Fruit fly (Drosophila melanogaster) whole organism, embryonic: ENCODE measurements around the gene Aasdh.

ENCODE experiments used
- Abd-B ChIP-seq: fragments of 200-800 bp; sonication (Bioruptor generic); optimal IDR thresholded peaks from 2 replicates; lab custom pipeline; 2018; ENCODE audit warnings: missing biosample characterization, mild to moderate bottlenecking, missing genetic modification characterization, moderate library complexity
- CG10366 ChIP-seq: fragments of 200-800 bp; sonication (Bioruptor generic); IDR thresholded peaks from 2 replicates; pipeline ENCODE4 v1.3.6; 2022; ENCODE audit warnings: missing biosample characterization, missing genetic modification characterization
- CG11696 ChIP-seq: fragments of 200-800 bp; sonication (Bioruptor generic); IDR thresholded peaks from 2 replicates; pipeline ENCODE4 v1.3.6; 2022; ENCODE audit warnings: missing biosample characterization, missing genetic modification characterization
- CG12155 ChIP-seq: fragments of 200-800 bp; sonication (Bioruptor generic); optimal IDR thresholded peaks from 3 replicates; lab custom pipeline; 2016; ENCODE audit warnings: missing biosample characterization, missing genetic modification characterization
- CG12219 ChIP-seq: fragments of 200-800 bp; sonication (Bioruptor generic); optimal IDR thresholded peaks from 3 replicates; lab custom pipeline; 2018; ENCODE audit warnings: missing biosample characterization, mild to moderate bottlenecking, missing genetic modification characterization
- CG12942 ChIP-seq: fragments of 200-800 bp; sonication (Bioruptor generic); optimal IDR thresholded peaks from 3 replicates; lab custom pipeline; 2016; ENCODE audit warnings: missing biosample characterization, missing genetic modification characterization
- CG15696 ChIP-seq: fragments of 200-800 bp; sonication (Bioruptor generic); optimal IDR thresholded peaks from 2 replicates; lab custom pipeline; 2019; ENCODE audit warnings: missing biosample characterization, mild to moderate bottlenecking, missing genetic modification characterization, moderate library complexity
- CG17328 ChIP-seq: fragments of 200-800 bp; sonication (Bioruptor generic); IDR thresholded peaks from 2 replicates; pipeline ENCODE4 v1.3.6; 2022; ENCODE audit warnings: missing biosample characterization, missing genetic modification characterization
- CG18011 ChIP-seq: fragments of 200-800 bp; sonication (Bioruptor generic); optimal IDR thresholded peaks from 2 replicates; lab custom pipeline; 2017; ENCODE audit warnings: missing biosample characterization, missing genetic modification characterization, mild to moderate bottlenecking, moderate library complexity, missing genotype
- CG2129 ChIP-seq: fragments of 200-800 bp; sonication (Bioruptor generic); IDR thresholded peaks from 2 replicates; pipeline ENCODE4 v1.3.6; 2022; ENCODE audit warnings: missing biosample characterization, missing genetic modification characterization; ENCODE audit not compliant: partially characterized antibody
- CG2875 ChIP-seq: fragments of 200-800 bp; sonication (Bioruptor generic); optimal IDR thresholded peaks from 2 replicates; lab custom pipeline; 2017; ENCODE audit warnings: missing biosample characterization, mild to moderate bottlenecking, missing genetic modification characterization, missing genetic modification reagents
- CG3847 ChIP-seq: fragments of 200-800 bp; sonication (Bioruptor generic); IDR thresholded peaks from 2 replicates; pipeline ENCODE4 v1.3.6; 2022; ENCODE audit warnings: missing biosample characterization, missing genetic modification characterization
- CG4404 ChIP-seq: fragments of 200-800 bp; sonication (Bioruptor generic); IDR thresholded peaks from 2 replicates; pipeline ENCODE4 v1.3.6; 2022; ENCODE audit warnings: missing biosample characterization, missing genetic modification characterization
- CG5180 ChIP-seq: fragments of 200-800 bp; sonication (Bioruptor generic); optimal IDR thresholded peaks from 3 replicates; lab custom pipeline; 2017; ENCODE audit warnings: missing biosample characterization, missing genetic modification characterization, mild to moderate bottlenecking, moderate library complexity, missing genetic modification reagents
- CG6683 ChIP-seq: fragments of 200-800 bp; sonication (Bioruptor generic); optimal IDR thresholded peaks from 2 replicates; lab custom pipeline; 2017; ENCODE audit warnings: missing biosample characterization, mild to moderate bottlenecking, missing genetic modification characterization, missing genetic modification reagents
- CG6765 ChIP-seq: fragments of 200-800 bp; sonication (Bioruptor generic); optimal IDR thresholded peaks from 3 replicates; lab custom pipeline; 2017; ENCODE audit warnings: missing biosample characterization, mild to moderate bottlenecking, missing genetic modification characterization
- CG7556 ChIP-seq: fragments of 200-800 bp; sonication (Bioruptor generic); optimal IDR thresholded peaks from 2 replicates; lab custom pipeline; 2017; ENCODE audit warnings: missing biosample characterization, mild to moderate bottlenecking, missing genetic modification characterization
- CG7963 ChIP-seq: fragments of 200-800 bp; sonication (Bioruptor generic); IDR thresholded peaks from 3 replicates; pipeline ENCODE4 v1.3.6; 2022; ENCODE audit warnings: missing biosample characterization, missing genetic modification characterization; ENCODE audit not compliant: partially characterized antibody
- CG9609 ChIP-seq: fragments of 200-800 bp; sonication (Bioruptor generic); optimal IDR thresholded peaks from 3 replicates; lab custom pipeline; 2016; ENCODE audit warnings: missing biosample characterization, missing genetic modification characterization
- CG9876 ChIP-seq: fragments of 200-800 bp; sonication (Bioruptor generic); optimal IDR thresholded peaks from 2 replicates; lab custom pipeline; 2016; ENCODE audit warnings: missing biosample characterization, missing genetic modification characterization
- ERR ChIP-seq: fragments of 200-800 bp; sonication (Bioruptor generic); optimal IDR thresholded peaks from 2 replicates; lab custom pipeline; 2016; ENCODE audit warnings: missing biosample characterization, missing genetic modification characterization
- HHEX ChIP-seq: fragments of 200-800 bp; sonication (Bioruptor generic); optimal IDR thresholded peaks from 3 replicates; lab custom pipeline; 2017; ENCODE audit warnings: missing biosample characterization, mild to moderate bottlenecking, missing genetic modification characterization, missing genetic modification reagents
- HLH4C ChIP-seq: fragments of 200-800 bp; sonication (Bioruptor generic); IDR thresholded peaks from 3 replicates; pipeline ENCODE4 v1.3.6; 2022; ENCODE audit warnings: missing biosample characterization, missing genetic modification characterization; ENCODE audit not compliant: partially characterized antibody
- Hand ChIP-seq: fragments of 200-800 bp; sonication (Bioruptor generic); optimal IDR thresholded peaks from 2 replicates; lab custom pipeline; 2017; ENCODE audit warnings: mild to moderate bottlenecking, missing biosample characterization, missing genetic modification reagents, missing genetic modification characterization
- Hr51 ChIP-seq, 2 experiments: fragments of 200-800 bp; sonication (Bioruptor generic); optimal IDR thresholded peaks; 2 replicates in 1 of 2; 3 replicates in 1 of 2; lab custom pipeline; 2016 to 2018; ENCODE audit warnings: missing biosample characterization in 2 of 2, missing genetic modification characterization in 2 of 2, mild to moderate bottlenecking in 1 of 2, moderate library complexity in 1 of 2
- Lhr ChIP-seq: fragments of 200-800 bp; sonication (Bioruptor generic); optimal IDR thresholded peaks from 3 replicates; lab custom pipeline; 2017; ENCODE audit warnings: mild to moderate bottlenecking, missing biosample characterization, missing genetic modification reagents, missing genetic modification characterization
- Meics ChIP-seq: fragments of 200-800 bp; sonication (Bioruptor generic); optimal IDR thresholded peaks from 2 replicates; lab custom pipeline; 2017; ENCODE audit warnings: missing biosample characterization, mild to moderate bottlenecking, missing genetic modification characterization
- NFAT ChIP-seq: fragments of 200-800 bp; sonication (Bioruptor generic); IDR thresholded peaks from 2 replicates; pipeline ENCODE4 v1.3.6; 2022; ENCODE audit warnings: missing biosample characterization, missing genetic modification characterization
- Neu2 ChIP-seq: fragments of 200-800 bp; sonication (Bioruptor generic); optimal IDR thresholded peaks from 3 replicates; lab custom pipeline; 2016; ENCODE audit warnings: missing biosample characterization, missing genetic modification characterization, borderline replicate concordance
- Oaz ChIP-seq: fragments of 200-800 bp; sonication (Bioruptor generic); IDR thresholded peaks from 2 replicates; pipeline ENCODE4 v1.3.6; 2022; ENCODE audit warnings: missing biosample characterization, missing genetic modification characterization
- Opbp ChIP-seq: fragments of 200-800 bp; sonication (Bioruptor generic); IDR thresholded peaks from 3 replicates; pipeline ENCODE4 v1.3.6; 2022; ENCODE audit warnings: missing biosample characterization, missing genetic modification characterization; ENCODE audit not compliant: partially characterized antibody
- Taf1 ChIP-seq: fragments of 200-800 bp; sonication (Bioruptor generic); IDR thresholded peaks from 2 replicates; pipeline ENCODE4 v1.3.6; 2022; ENCODE audit warnings: missing biosample characterization, missing genetic modification characterization
- Vsx1 ChIP-seq: fragments of 200-800 bp; sonication (Bioruptor generic); optimal IDR thresholded peaks from 2 replicates; lab custom pipeline; 2017; ENCODE audit warnings: missing biosample characterization, mild to moderate bottlenecking, missing genetic modification characterization, missing genetic modification reagents
- YL-1 ChIP-seq: fragments of 200-800 bp; sonication (Bioruptor generic); optimal IDR thresholded peaks from 3 replicates; lab custom pipeline; 2017; ENCODE audit warnings: missing biosample characterization, mild to moderate bottlenecking, missing genetic modification characterization
- bigmax ChIP-seq: fragments of 200-800 bp; sonication (Bioruptor generic); optimal IDR thresholded peaks from 2 replicates; lab custom pipeline; 2018; ENCODE audit warnings: missing biosample characterization, mild to moderate bottlenecking, missing genetic modification characterization
- br ChIP-seq: fragments of >200 bp; optimal IDR thresholded peaks from 2 replicates; lab custom pipeline; 2017
- btn ChIP-seq: fragments of 200-800 bp; sonication (Bioruptor generic); optimal IDR thresholded peaks from 2 replicates; lab custom pipeline; 2016; ENCODE audit warnings: missing biosample characterization, missing genetic modification characterization
- cas ChIP-seq: fragments of 200-800 bp; sonication (Bioruptor generic); IDR thresholded peaks from 2 replicates; pipeline ENCODE4 v1.3.6; 2022; ENCODE audit warnings: missing biosample characterization, missing genetic modification characterization
- chm ChIP-seq: fragments of 200-800 bp; sonication (Bioruptor generic); IDR thresholded peaks from 2 replicates; pipeline ENCODE4 v1.3.6; 2022; ENCODE audit warnings: missing biosample characterization, missing genetic modification characterization
- crp ChIP-seq, 2 experiments: fragments of 200-800 bp; sonication (Bioruptor generic); optimal IDR thresholded peaks; 2 replicates in 1 of 2; 3 replicates in 1 of 2; lab custom pipeline; 2017; ENCODE audit warnings: missing biosample characterization in 2 of 2, missing genetic modification characterization in 2 of 2, mild to moderate bottlenecking in 1 of 2, moderate library complexity in 1 of 2
- danr ChIP-seq: fragments of 200-800 bp; sonication (Bioruptor generic); IDR thresholded peaks from 2 replicates; pipeline ENCODE4 v1.3.6; 2022; ENCODE audit warnings: missing biosample characterization, missing genetic modification characterization
- disco-r ChIP-seq: fragments of 200-800 bp; sonication (Bioruptor generic); optimal IDR thresholded peaks from 2 replicates; lab custom pipeline; 2016; ENCODE audit warnings: missing biosample characterization, missing genetic modification characterization
- dmrt99B ChIP-seq: fragments of 200-800 bp; sonication (Bioruptor generic); optimal IDR thresholded peaks from 2 replicates; lab custom pipeline; 2018; ENCODE audit warnings: missing biosample characterization, mild to moderate bottlenecking, missing genetic modification characterization, moderate library complexity
- grau ChIP-seq: fragments of 200-800 bp; optimal IDR thresholded peaks from 3 replicates; lab custom pipeline; 2019; ENCODE audit warnings: missing biosample characterization, mild to moderate bottlenecking, missing genetic modification characterization, moderate library complexity
- mam ChIP-seq: fragments of 200-800 bp; sonication (Bioruptor generic); optimal IDR thresholded peaks from 3 replicates; lab custom pipeline; 2016; ENCODE audit warnings: missing biosample characterization, missing genetic modification characterization
- mirr ChIP-seq: fragments of 200-800 bp; sonication (Bioruptor generic); optimal IDR thresholded peaks from 3 replicates; lab custom pipeline; 2018; ENCODE audit warnings: missing biosample characterization, mild to moderate bottlenecking, missing genetic modification characterization
- sna ChIP-seq: fragments of 200-800 bp; sonication (Bioruptor generic); IDR thresholded peaks from 2 replicates; pipeline ENCODE4 v1.3.6; 2022; ENCODE audit warnings: missing biosample characterization, missing genetic modification characterization; ENCODE audit not compliant: partially characterized antibody
- sob ChIP-seq: fragments of 200-800 bp; sonication (Bioruptor generic); IDR thresholded peaks from 2 replicates; pipeline ENCODE4 v1.3.6; 2022; ENCODE audit warnings: missing biosample characterization, missing genetic modification characterization

Gene Aasdh

dm6 chr2L:8414887-8415883 is 34.2 kb downstream of the Aasdh start, which contains the start of the genes CG13398 and Akap200 (continued):
- no peak for TF ChIP-seq HLH4C (GFP tag; lab: Robert Waterston, UW)
- TF ChIP-seq Lhr (GFP tag; lab: Kevin White, UChicago): peak; percentile 8
- TF ChIP-seq dmrt99B (tag; lab: Kevin White, UChicago): no peak
- peak; percentile 3 for TF ChIP-seq Meics (GFP tag; lab: Kevin White, UChicago)
- TF ChIP-seq bigmax (GFP tag; lab: Kevin White, UChicago): no peak
- TF ChIP-seq CG9876: no peak
- peak; percentile 17 for TF ChIP-seq YL-1 (GFP tag; lab: Kevin White, UChicago)
- no peak for TF ChIP-seq CG11696 (GFP tag; lab: Robert Waterston, UW)
- no peak for TF ChIP-seq disco-r (GFP tag; lab: Kevin White, UChicago)
- TF ChIP-seq CG7963 (GFP tag; lab: Robert Waterston, UW): no peak
- TF ChIP-seq CG18011 (GFP tag; lab: Kevin White, UChicago): no peak
- TF ChIP-seq btn (GFP tag; lab: Kevin White, UChicago): no peak
- no peak for TF ChIP-seq Abd-B (GFP tag; lab: Kevin White, UChicago)
- TF ChIP-seq br (lab: Kevin White, UChicago): no peak
- TF ChIP-seq danr (GFP tag; lab: Robert Waterston, UW): no peak
- TF ChIP-seq CG7556 (GFP tag; lab: Kevin White, UChicago): no peak
- no peak for TF ChIP-seq Vsx1
- TF ChIP-seq CG2875: no peak
- no peak for TF ChIP-seq chm (GFP tag; lab: Robert Waterston, UW)
- TF ChIP-seq CG3847 (GFP tag; lab: Robert Waterston, UW): peak; percentile 66
- TF ChIP-seq HHEX: peak; percentile 2
- TF ChIP-seq crp (GFP tag; optimal IDR thresholded peaks at IDR 0.05; lab: Kevin White, UChicago): no peak
- TF ChIP-seq CG6683: no peak
- no peak for TF ChIP-seq CG2129 (GFP tag; lab: Robert Waterston, UW)
- no peak for TF ChIP-seq Taf1 (GFP tag; lab: Robert Waterston, UW)
- no peak for TF ChIP-seq cas (GFP tag; lab: Robert Waterston, UW)
- no peak for TF ChIP-seq CG12219 (GFP tag; lab: Kevin White, UChicago)
- no peak for TF ChIP-seq mam
- TF ChIP-seq Hand (GFP tag; lab: Kevin White, UChicago): no peak
- TF ChIP-seq sna (GFP tag; lab: Robert Waterston, UW): no peak
- no peak for TF ChIP-seq CG17328 (GFP tag; lab: Robert Waterston, UW)
- TF ChIP-seq CG5180 (GFP tag; lab: Kevin White, UChicago): no peak
- TF ChIP-seq mirr: no peak
- no peak for TF ChIP-seq NFAT (GFP tag; lab: Robert Waterston, UW)
- no peak for TF ChIP-seq CG4404 (GFP tag; lab: Robert Waterston, UW)
- TF ChIP-seq Hr51 (GFP tag; optimal IDR thresholded peaks at IDR 0.05; lab: Kevin White, UChicago): no peak
- peak; percentile 31 for TF ChIP-seq CG15696
- TF ChIP-seq Oaz (GFP tag; lab: Robert Waterston, UW): no peak
- no peak for TF ChIP-seq CG9609
- peak; percentile 30 for TF ChIP-seq grau
- no peak for TF ChIP-seq CG6765 (GFP tag; lab: Kevin White, UChicago)
- TF ChIP-seq sob (GFP tag; lab: Robert Waterston, UW): no peak
- peak; percentile 37 for TF ChIP-seq CG12155 (GFP tag; lab: Kevin White, UChicago)
- no peak for TF ChIP-seq ERR (GFP tag; lab: Kevin White, UChicago)
- peak; percentile 43; the same call in 1 of the 3 replicates for TF ChIP-seq Opbp (GFP tag; lab: Robert Waterston, UW)
- no peak for TF ChIP-seq CG10366 (GFP tag; lab: Robert Waterston, UW)
- TF ChIP-seq CG12942 (GFP tag; lab: Kevin White, UChicago): no peak
- no peak for TF ChIP-seq Neu2 (GFP tag; lab: Kevin White, UChicago)
